Worm (Caenorhabditis elegans): Measurements from ENCODE around the gene F22F7.4.
"Not testable (repeated sequence)": the region's sequence is repeated elsewhere in the genome, so short reads cannot be mapped to it uniquely, and the experiment has no call there.

ce11 chrV:2085745-2086267, 20.1 kb downstream of the F22F7.4 start, which contains the start of gene F36F12.3:
- TF ChIP-seq dao-5, W03F9.2, him-1 (tag; optimal IDR thresholded peaks at IDR 0.05): not testable (repeated sequence)
